ENCODE assay signal across 4 fruit fly cellular contexts in the genomic region with DNA sequence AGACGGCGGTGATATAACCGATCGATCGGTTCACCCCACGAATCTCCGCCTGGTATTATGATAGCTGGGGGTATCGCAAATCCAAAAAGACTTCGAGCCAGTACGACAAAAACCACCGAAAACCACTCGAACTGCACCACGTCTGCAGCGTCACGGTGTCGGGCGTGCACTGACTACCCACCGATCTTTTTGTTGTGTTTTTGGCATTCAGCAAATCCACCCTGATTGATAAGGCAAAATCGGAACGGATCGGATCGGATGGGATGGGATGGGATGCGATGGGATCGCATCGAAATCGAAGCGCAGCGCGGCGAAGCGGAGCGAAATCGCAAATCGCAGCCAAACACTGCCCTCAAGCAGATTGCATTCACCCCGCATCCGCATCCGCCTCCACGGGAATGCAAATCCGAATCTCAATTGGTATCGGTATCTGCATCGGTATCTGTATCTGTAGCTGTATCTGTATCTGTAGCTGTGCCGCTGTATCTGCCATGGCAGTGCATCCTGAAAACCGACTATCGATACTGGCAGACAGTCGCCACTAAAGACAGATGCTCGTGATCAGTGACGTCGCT.
TF ChIP-seq lines count a peak whose summit lies in the region.

No protein-coding gene starts in this region.

- TF ChIP-seq CTCF in whole organism, embryonic (GFP tag; optimal IDR thresholded peaks at IDR 0.05; lab: Kevin White, UChicago): no peak

TF ChIP-seq in whole organism, adult, 20 proteins besides CTCF, POLR2A, EP300 and RAD21:
- peak; percentile 39 for TF ChIP-seq CG11617 (GFP tag; optimal IDR thresholded peaks at IDR 0.05; lab: Kevin White, UChicago)
- TF ChIP-seq Mnt (GFP tag; optimal IDR thresholded peaks at IDR 0.05; lab: Kevin White, UChicago): peak; percentile 52
- TF ChIP-seq Hr96 (GFP tag; optimal IDR thresholded peaks at IDR 0.05; lab: Kevin White, UChicago): no peak
- no peak for TF ChIP-seq tj (GFP tag; optimal IDR thresholded peaks at IDR 0.05; lab: Kevin White, UChicago)
- TF ChIP-seq CG5204 (GFP tag; optimal IDR thresholded peaks at IDR 0.05; lab: Kevin White, UChicago): no peak
- TF ChIP-seq CG33017 (tag; optimal IDR thresholded peaks at IDR 0.05; lab: Kevin White, UChicago): no peak
- TF ChIP-seq toe (GFP tag; optimal IDR thresholded peaks at IDR 0.05; lab: Kevin White, UChicago): no peak
- TF ChIP-seq cnc (optimal IDR thresholded peaks at IDR 0.05; lab: Kevin White, UChicago): no peak
- TF ChIP-seq CG14711 (tag; optimal IDR thresholded peaks at IDR 0.05; lab: Kevin White, UChicago): no peak
- no peak for TF ChIP-seq CG1620 (GFP tag; optimal IDR thresholded peaks at IDR 0.05; lab: Kevin White, UChicago)
- TF ChIP-seq kay (GFP tag; lab: Kevin White, UChicago; ENCODE audit: borderline replicate concordance): no peak
- no peak for TF ChIP-seq Crg-1 (GFP tag; optimal IDR thresholded peaks at IDR 0.05; lab: Kevin White, UChicago)
- no peak for TF ChIP-seq CG7101 (tag; optimal IDR thresholded peaks at IDR 0.05; lab: Kevin White, UChicago)

TF ChIP-seq in whole organism, embryonic, 481 proteins besides CTCF, POLR2A, EP300 and RAD21:
- TF ChIP-seq lov (optimal IDR thresholded peaks at IDR 0.05; lab: Kevin White, UChicago): no peak
- TF ChIP-seq lov (GFP tag; IDR thresholded peaks at IDR 0.05; lab: Robert Waterston, UW): no peak
- TF ChIP-seq CG15479 (GFP tag; optimal IDR thresholded peaks at IDR 0.05; lab: Kevin White, UChicago): peak; percentile 67
- no peak for TF ChIP-seq tgo (GFP tag; IDR thresholded peaks at IDR 0.05; lab: Robert Waterston, UW)
- peak; percentile 37 for TF ChIP-seq sens (GFP tag; lab: Kevin White, UChicago)

TF ChIP-seq in whole organism, prepupa, 60 proteins besides CTCF, POLR2A, EP300 and RAD21:
- TF ChIP-seq Met (GFP tag; optimal IDR thresholded peaks at IDR 0.05; lab: Kevin White, UChicago) (no peak), Eip78C (GFP tag; lab: Kevin White, UChicago) (no peak), CG16779 (tag; optimal IDR thresholded peaks at IDR 0.05; lab: Kevin White, UChicago) (no peak), vri (GFP tag; optimal IDR thresholded peaks at IDR 0.05; lab: Kevin White, UChicago) (peak; percentile 40), CG10669 (GFP tag; optimal IDR thresholded peaks at IDR 0.05; lab: Kevin White, UChicago) (no peak), svp (GFP tag; lab: Kevin White, UChicago) (peak; percentile 97), salr (GFP tag; optimal IDR thresholded peaks at IDR 0.05; lab: Kevin White, UChicago) (no peak), net (GFP tag; optimal IDR thresholded peaks at IDR 0.05; lab: Kevin White, UChicago) (no peak), fkh (GFP tag; optimal IDR thresholded peaks at IDR 0.05; lab: Kevin White, UChicago) (no peak), CG11902 (GFP tag; optimal IDR thresholded peaks at IDR 0.05; lab: Kevin White, UChicago) (no peak), CG6854 (GFP tag; optimal IDR thresholded peaks at IDR 0.05; lab: Kevin White, UChicago) (no peak), CG6276 (GFP tag; optimal IDR thresholded peaks at IDR 0.05; lab: Kevin White, UChicago) (no peak), Hr39 (GFP tag; optimal IDR thresholded peaks at IDR 0.05; lab: Kevin White, UChicago) (no peak)
TF ChIP-seq in whole organism, prepupa: peak in this region for 2.

TF ChIP-seq in whole organism, wandering third instar larva, 38 proteins besides CTCF, POLR2A, EP300 and RAD21:
- no peak for TF ChIP-seq GATAd (GFP tag; optimal IDR thresholded peaks at IDR 0.05; lab: Kevin White, UChicago)
- TF ChIP-seq foxo (GFP tag; optimal IDR thresholded peaks at IDR 0.05; lab: Kevin White, UChicago): no peak
- no peak for TF ChIP-seq HLH106 (tag; optimal IDR thresholded peaks at IDR 0.05; lab: Kevin White, UChicago)
- TF ChIP-seq Dfd (GFP tag; optimal IDR thresholded peaks at IDR 0.05; lab: Kevin White, UChicago): no peak
- TF ChIP-seq Rel (GFP tag; optimal IDR thresholded peaks at IDR 0.05; lab: Kevin White, UChicago): no peak
- TF ChIP-seq Rel (tag; optimal IDR thresholded peaks at IDR 0.05; lab: Kevin White, UChicago): peak; percentile 80
- TF ChIP-seq brk (GFP tag; optimal IDR thresholded peaks at IDR 0.05; lab: Kevin White, UChicago): no peak
- TF ChIP-seq jim (GFP tag; optimal IDR thresholded peaks at IDR 0.05; lab: Kevin White, UChicago): no peak
- no peak for TF ChIP-seq br (GFP tag; optimal IDR thresholded peaks at IDR 0.05; lab: Kevin White, UChicago)
- no peak for TF ChIP-seq Hr83 (GFP tag; optimal IDR thresholded peaks at IDR 0.05; lab: Kevin White, UChicago; ENCODE audit: poor library complexity, severe bottlenecking)
